Worm (Caenorhabditis elegans) whole organism, late embryonic: Measurements from ENCODE around the gene sec-20.

ENCODE experiments used
- ahr-1 ChIP-seq: sonication (generic microtip); optimal IDR thresholded peaks from 2 replicates; lab custom pipeline; 2016; ENCODE audit warnings: missing genetic modification characterization, missing compliant biosample characterization
- dmd-4 ChIP-seq: sonication (generic microtip); optimal IDR thresholded peaks from 2 replicates; lab custom pipeline; 2016; ENCODE audit warnings: borderline replicate concordance, missing genetic modification characterization, missing compliant biosample characterization
- elt-2 ChIP-seq: sonication (generic microtip); optimal IDR thresholded peaks from 2 replicates; lab custom pipeline; 2016; ENCODE audit warnings: missing genetic modification reagents, missing genetic modification characterization, missing compliant biosample characterization
- hlh-15 ChIP-seq: sonication (generic microtip); optimal IDR thresholded peaks from 2 replicates; lab custom pipeline; 2016; ENCODE audit warnings: missing genetic modification characterization, missing compliant biosample characterization
- nfya-1 ChIP-seq: sonication (generic microtip); optimal IDR thresholded peaks from 2 replicates; lab custom pipeline; 2017; ENCODE audit warnings: missing genetic modification characterization, mild to moderate bottlenecking, missing compliant biosample characterization, antibody characterized with exemption, moderate library complexity
- nhr-11 ChIP-seq: fragments of 150-350 bp; optimal IDR thresholded peaks from 2 replicates; lab custom pipeline; 2014; ENCODE audit warnings: missing biosample characterization, missing genetic modification characterization
- npax-4 ChIP-seq: sonication (generic microtip); optimal IDR thresholded peaks from 2 replicates; lab custom pipeline; 2016; ENCODE audit warnings: missing genetic modification characterization, missing compliant biosample characterization
- pha-4 ChIP-seq: fragments of 150-350 bp; optimal IDR thresholded peaks from 2 replicates; lab custom pipeline; 2018; ENCODE audit warnings: missing biosample characterization, missing genetic modification reagents, missing genetic modification characterization
- pros-1 ChIP-seq: fragments of 150-350 bp; optimal IDR thresholded peaks from 2 replicates; lab custom pipeline; 2014; ENCODE audit warnings: missing biosample characterization, missing genetic modification reagents, missing genetic modification characterization
- rnt-1 ChIP-seq: sonication (generic microtip); optimal IDR thresholded peaks from 2 replicates; lab custom pipeline; 2016; ENCODE audit warnings: missing genetic modification characterization, missing compliant biosample characterization

- TF ChIP-seq ahr-1 (tag; lab: Kevin White, UChicago) (no peak), pha-4 (no peak), rnt-1 (tag; lab: Kevin White, UChicago) (no peak), nfya-1 (tag; lab: Kevin White, UChicago) (no peak), nhr-11 (tag; lab: Kevin White, UChicago) (no peak), elt-2 (tag; lab: Kevin White, UChicago) (no peak), hlh-15 (tag; lab: Kevin White, UChicago) (no peak), npax-4 (tag; lab: Kevin White, UChicago) (no peak), dmd-4 (tag; lab: Kevin White, UChicago) (no peak), pros-1 (no peak)
Measured at ce11 chrIII:194160-194559, 2.3 kb downstream of the sec-20 start, which contains the start of gene F40G9.17.
